Worm (Caenorhabditis elegans) whole organism, L2 larva: Measurements from ENCODE around the gene mdh-2.

Experiments used
- dmd-4 ChIP-seq: sonication (generic microtip); optimal IDR thresholded peaks from 2 replicates; lab custom pipeline; 2017; ENCODE audit warnings: missing biosample characterization, missing genetic modification characterization
- egl-27 ChIP-seq: sonication (generic microtip); optimal IDR thresholded peaks from 3 replicates; lab custom pipeline; 2017; ENCODE audit warnings: missing biosample characterization, missing genetic modification reagents, missing genetic modification characterization
- elt-1 ChIP-seq: fragments of 150-350 bp; optimal IDR thresholded peaks from 2 replicates; lab custom pipeline; 2014; ENCODE audit warnings: missing biosample characterization, missing genetic modification characterization
- mdl-1 ChIP-seq, 2 experiments: fragments of 150-350 bp in 1 of 2; sonication (generic microtip) in 1 of 2; optimal IDR thresholded peaks; 2 replicates each; lab custom pipeline; 2017; ENCODE audit warnings: missing biosample characterization in 2 of 2, missing genetic modification characterization in 2 of 2
- nhr-10 ChIP-seq: sonication (generic microtip); optimal IDR thresholded peaks from 2 replicates; lab custom pipeline; 2017; ENCODE audit warnings: missing biosample characterization, missing genetic modification characterization
- sma-9 ChIP-seq, 2 experiments: fragments of 150-350 bp in 1 of 2; sonication (generic microtip) in 1 of 2; optimal IDR thresholded peaks; 2 replicates each; lab custom pipeline; 2014 to 2016; ENCODE audit warnings: missing genetic modification characterization in 2 of 2, mild to moderate bottlenecking in 1 of 2, missing biosample characterization in 1 of 2, missing compliant biosample characterization in 1 of 2, missing genetic modification reagents in 1 of 2, moderate library complexity in 1 of 2
- ztf-11 ChIP-seq: sonication (generic microtip); optimal IDR thresholded peaks from 2 replicates; lab custom pipeline; 2017; ENCODE audit warnings: missing biosample characterization, missing genetic modification characterization
- ztf-4 ChIP-seq: fragments of 150-350 bp; optimal IDR thresholded peaks from 2 replicates; lab custom pipeline; 2014; ENCODE audit warnings: missing biosample characterization, missing genetic modification characterization

DNA sequence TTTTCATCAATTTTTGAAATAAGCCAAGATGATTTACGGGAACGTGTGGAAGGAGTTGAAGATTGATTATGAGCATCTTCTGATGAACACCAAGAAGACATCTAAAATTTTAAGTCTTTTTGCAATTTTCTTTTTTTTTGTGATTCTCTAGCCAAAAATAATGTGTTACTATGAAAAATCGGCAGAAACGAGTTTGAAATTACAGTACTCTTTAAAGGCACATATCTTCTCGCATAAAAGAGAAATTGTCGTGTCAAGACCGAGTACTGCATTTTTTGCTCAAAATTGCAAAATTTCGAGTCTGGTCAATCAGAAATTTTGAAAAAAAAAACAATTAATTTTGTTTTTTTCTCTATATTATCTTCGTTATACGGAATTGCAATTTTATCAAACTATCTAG is 15.8 kb downstream of the mdh-2 start, which contains the start of gene F20H11.1:
- TF ChIP-seq ztf-11 (tag; lab: Kevin White, UChicago) = no peak
- TF ChIP-seq dmd-4 (tag; lab: Kevin White, UChicago) = no peak
- TF ChIP-seq mdl-1 (tag; optimal IDR thresholded peaks at IDR 0.05; lab: Kevin White, UChicago) = no peak
- TF ChIP-seq ztf-4 (tag; lab: Kevin White, UChicago) = no peak
- no peak for TF ChIP-seq elt-1
- no peak for TF ChIP-seq egl-27 (tag; lab: Kevin White, UChicago)
- TF ChIP-seq sma-9 (GFP tag; optimal IDR thresholded peaks at IDR 0.05; lab: Kevin White, UChicago) = no peak
- TF ChIP-seq sma-9 (tag; optimal IDR thresholded peaks at IDR 0.05; lab: Kevin White, UChicago) = no peak
- TF ChIP-seq nhr-10 (tag; lab: Kevin White, UChicago) = no peak
